Fruit fly (Drosophila melanogaster): ENCODE results near the gene Mitofilin.
A peak's percentile ranks its signal among the peaks of the same experiment; 100 is the strongest.

dm6 chr3R:22026922-22027742, 4.0 kb upstream of the Mitofilin start, which contains the start of the genes Cchl and ND-42:
- TF ChIP-seq CG7045 (GFP tag; optimal IDR thresholded peaks at IDR 0.05) (peak; percentile 84), cnc (optimal IDR thresholded peaks at IDR 0.05) (no peak), Clk (GFP tag; optimal IDR thresholded peaks at IDR 0.05) (peak; percentile 57)
